Fruit fly (Drosophila melanogaster): ENCODE results near the gene hng3.

The hng3 gene

DNA sequence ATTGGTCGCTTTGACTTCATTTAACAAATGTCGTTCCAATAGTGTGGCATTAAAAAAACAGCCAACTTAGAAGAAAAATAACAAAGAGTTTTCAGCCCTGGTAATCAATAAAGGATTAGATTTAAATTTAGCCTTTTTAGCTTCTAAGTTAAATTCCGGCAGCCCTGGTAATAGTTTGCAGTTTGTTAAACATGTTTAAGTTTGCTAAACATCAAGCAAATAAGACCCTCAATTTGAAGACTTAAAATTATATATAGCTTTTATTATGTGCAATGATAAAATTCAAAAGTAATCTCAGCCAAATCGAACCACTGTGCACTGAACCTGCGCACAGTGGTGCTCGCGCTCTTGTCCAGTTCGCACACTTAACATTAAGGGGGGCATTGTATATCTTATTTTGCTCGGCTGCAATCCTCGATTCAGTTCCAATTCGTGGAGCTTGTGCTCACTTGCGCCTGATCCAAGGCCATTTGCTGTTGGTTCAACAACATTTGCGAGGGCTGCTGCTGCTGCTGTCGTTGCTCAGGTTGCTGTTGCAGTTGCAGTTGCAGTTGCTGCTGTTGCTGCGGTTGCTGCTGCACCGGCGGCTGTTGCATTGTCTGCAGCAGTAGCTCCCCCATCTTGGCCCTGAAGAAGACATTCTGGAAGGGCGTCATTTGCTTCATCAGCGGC is 17.7 kb downstream of the hng3 start:
- TF ChIP-seq Atf-2 (GFP tag; optimal IDR thresholded peaks at IDR 0.05) (no peak), rib (GFP tag; IDR thresholded peaks at IDR 0.05) (no peak), CG31224 (GFP tag; IDR thresholded peaks at IDR 0.05) (no peak), Hr51 (GFP tag; optimal IDR thresholded peaks at IDR 0.05) (no peak), H2.0 (GFP tag; IDR thresholded peaks at IDR 0.05) (no peak), Adf1 (GFP tag; IDR thresholded peaks at IDR 0.05) (no peak), wdn (GFP tag; IDR thresholded peaks at IDR 0.05) (no peak), hb (GFP tag; IDR thresholded peaks at IDR 0.05; ENCODE audit: partially characterized antibody) (no peak), Usf (GFP tag; optimal IDR thresholded peaks at IDR 0.05) (no peak), ttk (GFP tag; IDR thresholded peaks at IDR 0.05) (no peak), nom (GFP tag; optimal IDR thresholded peaks at IDR 0.05) (no peak), toy (GFP tag; IDR thresholded peaks at IDR 0.05) (no peak), CG12942 (GFP tag; optimal IDR thresholded peaks at IDR 0.05) (no peak), HLH54F (GFP tag; optimal IDR thresholded peaks at IDR 0.05) (no peak)

- TF ChIP-seq CG30431 (GFP tag; optimal IDR thresholded peaks at IDR 0.05), result no peak
- TF ChIP-seq crol (GFP tag; IDR thresholded peaks at IDR 0.05), result peak; percentile 60; the same call in 1 of the 2 replicates
- TF ChIP-seq CG6175 (GFP tag; IDR thresholded peaks at IDR 0.05), result peak; percentile 17; the same call in 1 of the 3 replicates
- TF ChIP-seq sqz (GFP tag; optimal IDR thresholded peaks at IDR 0.05), result peak; percentile 9
- TF ChIP-seq exex (tag; optimal IDR thresholded peaks at IDR 0.05), result no peak
- TF ChIP-seq Abd-B (GFP tag; optimal IDR thresholded peaks at IDR 0.05), result no peak
- TF ChIP-seq CG8478 (optimal IDR thresholded peaks at IDR 0.05), result no peak
- no peak for TF ChIP-seq NC2α (GFP tag; optimal IDR thresholded peaks at IDR 0.05)
- no peak for TF ChIP-seq CG4820 (GFP tag; optimal IDR thresholded peaks at IDR 0.05)
- peak; percentile 22; the same call in 1 of the 3 replicates for TF ChIP-seq ci (GFP tag; IDR thresholded peaks at IDR 0.05)
- no peak for TF ChIP-seq yki (optimal IDR thresholded peaks at IDR 0.05)
- TF ChIP-seq mam (GFP tag; optimal IDR thresholded peaks at IDR 0.05), result no peak
- no peak for TF ChIP-seq bcd (GFP tag; optimal IDR thresholded peaks at IDR 0.05)
- no peak for TF ChIP-seq Hmr (GFP tag; optimal IDR thresholded peaks at IDR 0.05)
- no peak for TF ChIP-seq unc-4 (GFP tag; IDR thresholded peaks at IDR 0.05; ENCODE audit: partially characterized antibody)
- no peak for TF ChIP-seq Ptx1 (GFP tag; IDR thresholded peaks at IDR 0.05)
- TF ChIP-seq CG2199 (GFP tag; IDR thresholded peaks at IDR 0.05), result peak; percentile 81; the same call in 1 of the 3 replicates
- TF ChIP-seq kni (GFP tag; optimal IDR thresholded peaks at IDR 0.05), result peak; percentile 61
- peak; percentile 6 for TF ChIP-seq CG6254 (GFP tag; optimal IDR thresholded peaks at IDR 0.05)
- peak; percentile 70; the same call in 2 of the 3 replicates for TF ChIP-seq sr (GFP tag; IDR thresholded peaks at IDR 0.05)
- TF ChIP-seq run (tag; optimal IDR thresholded peaks at IDR 0.05), result no peak
- no peak for TF ChIP-seq CG9215 (GFP tag; IDR thresholded peaks at IDR 0.05)
- TF ChIP-seq Nf-YB (GFP tag; optimal IDR thresholded peaks at IDR 0.05), result no peak
- TF ChIP-seq CG17328 (GFP tag; IDR thresholded peaks at IDR 0.05), result 0 out of 2 replicates have a peak, but pooled peaks have one; percentile 8
These were observed 18.6 kb downstream of the hng3 start for dm6 chr3L:736542-737166.

dm6 chr3L:735948-736347 is 19.3 kb downstream of the hng3 start:
- no peak for TF ChIP-seq Lhr (GFP tag; optimal IDR thresholded peaks at IDR 0.05)
- TF ChIP-seq CG8290 (GFP tag; optimal IDR thresholded peaks at IDR 0.05), result no peak
- TF ChIP-seq CG8290 (tag; optimal IDR thresholded peaks at IDR 0.05), result peak in 1 of 2 experiments; percentile 9
- TF ChIP-seq Pdp1 (GFP tag; optimal IDR thresholded peaks at IDR 0.05), result peak in 1 of 2 experiments; percentile 24
- no peak for TF ChIP-seq onecut (GFP tag; IDR thresholded peaks at IDR 0.05)
- TF ChIP-seq bcd (GFP tag; optimal IDR thresholded peaks at IDR 0.05), result no peak
- peak; percentile 9 for TF ChIP-seq Xbp1 (GFP tag; optimal IDR thresholded peaks at IDR 0.05)
- peak; percentile 23; the same call in 1 of the 2 replicates for TF ChIP-seq CG4360 (GFP tag; IDR thresholded peaks at IDR 0.05)
- peak; percentile 6 for TF ChIP-seq nom (GFP tag; optimal IDR thresholded peaks at IDR 0.05)
- peak; percentile 15 for TF ChIP-seq CG10267 (tag; optimal IDR thresholded peaks at IDR 0.05)
- TF ChIP-seq CG1603 (tag; optimal IDR thresholded peaks at IDR 0.05), result peak; percentile 53
- TF ChIP-seq prd (optimal IDR thresholded peaks at IDR 0.05), result no peak
- TF ChIP-seq prd (GFP tag; IDR thresholded peaks at IDR 0.05), result peak; percentile 13; the same call in 1 of the 3 replicates
- no peak for TF ChIP-seq shn (GFP tag; optimal IDR thresholded peaks at IDR 0.05)

Measured in whole organism, embryonic.